Fruit fly (Drosophila melanogaster) whole organism, embryonic: ENCODE measurements around the gene CG43400.
A peak's percentile ranks its signal among the peaks of the same experiment; 100 is the strongest.

Experiments used
- Adf1 ChIP-seq: fragments of 200-800 bp; sonication (Bioruptor generic); IDR thresholded peaks from 2 replicates; pipeline ENCODE4 v1.3.6; 2022; ENCODE audit warnings: missing biosample characterization, missing genetic modification characterization
- Aef1 ChIP-seq: fragments of 200-800 bp; sonication (Bioruptor generic); IDR thresholded peaks from 3 replicates; pipeline ENCODE4 v1.3.6; 2022; ENCODE audit warnings: missing biosample characterization, missing genetic modification characterization
- Bteb2 ChIP-seq: fragments of 200-800 bp; sonication (Bioruptor generic); optimal IDR thresholded peaks from 2 replicates; lab custom pipeline; 2016; ENCODE audit warnings: missing biosample characterization, missing genetic modification characterization
- CG10979 ChIP-seq: fragments of 200-800 bp; sonication (Bioruptor generic); optimal IDR thresholded peaks from 2 replicates; lab custom pipeline; 2018; ENCODE audit warnings: missing biosample characterization, mild to moderate bottlenecking, missing genetic modification characterization, moderate library complexity
- CG11085 ChIP-seq: fragments of 200-800 bp; sonication (Bioruptor generic); IDR thresholded peaks from 2 replicates; pipeline ENCODE4 v1.3.6; 2022; ENCODE audit warnings: missing biosample characterization, missing genetic modification characterization
- CG12104 ChIP-seq: fragments of 200-800 bp; sonication (Bioruptor generic); optimal IDR thresholded peaks from 3 replicates; lab custom pipeline; 2016; ENCODE audit warnings: missing biosample characterization, missing genetic modification characterization
- CG14667 ChIP-seq: fragments of 200-800 bp; sonication (Bioruptor generic); IDR thresholded peaks from 2 replicates; pipeline ENCODE4 v1.3.6; 2022; ENCODE audit warnings: missing biosample characterization, missing genetic modification characterization
- CG15479 ChIP-seq: fragments of 200-800 bp; sonication (Bioruptor generic); optimal IDR thresholded peaks from 3 replicates; lab custom pipeline; 2019; ENCODE audit warnings: missing biosample characterization, mild to moderate bottlenecking, missing genetic modification characterization, moderate library complexity
- CG15601 ChIP-seq: fragments of 200-800 bp; sonication (Bioruptor generic); optimal IDR thresholded peaks from 3 replicates; lab custom pipeline; 2019; ENCODE audit warnings: missing biosample characterization, mild to moderate bottlenecking, missing genetic modification characterization, moderate library complexity
- CG16813 ChIP-seq: fragments of 200-800 bp; sonication (Bioruptor generic); IDR thresholded peaks from 3 replicates; pipeline ENCODE4 v1.3.6; 2022; ENCODE audit warnings: missing biosample characterization, missing genetic modification characterization; ENCODE audit not compliant: partially characterized antibody
- CG16863 ChIP-seq: fragments of 200-800 bp; sonication (Bioruptor generic); optimal IDR thresholded peaks from 3 replicates; lab custom pipeline; 2016; ENCODE audit warnings: missing biosample characterization, missing genetic modification characterization
- CG17612 ChIP-seq: fragments of 200-800 bp; sonication (Bioruptor generic); IDR thresholded peaks from 2 replicates; pipeline ENCODE4 v1.3.6; 2022; ENCODE audit warnings: missing biosample characterization, missing genetic modification characterization
- CG1832 ChIP-seq: fragments of 200-800 bp; sonication (Bioruptor generic); optimal IDR thresholded peaks from 2 replicates; lab custom pipeline; 2017; ENCODE audit warnings: missing biosample characterization, mild to moderate bottlenecking, missing genetic modification characterization, inconsistent platforms
- CG18476 ChIP-seq: fragments of 200-800 bp; sonication (Bioruptor generic); optimal IDR thresholded peaks from 2 replicates; lab custom pipeline; 2016; ENCODE audit warnings: missing biosample characterization, mild to moderate bottlenecking, missing genetic modification characterization
- CG3407 ChIP-seq: fragments of 200-800 bp; sonication (Bioruptor generic); optimal IDR thresholded peaks from 2 replicates; lab custom pipeline; 2018; ENCODE audit warnings: missing biosample characterization, mild to moderate bottlenecking, missing genetic modification characterization
- CG6813 ChIP-seq: fragments of 200-800 bp; sonication (Bioruptor generic); optimal IDR thresholded peaks from 2 replicates; lab custom pipeline; 2017; ENCODE audit warnings: missing biosample characterization, missing genetic modification characterization, mild to moderate bottlenecking, moderate library complexity, missing genetic modification reagents
- CG7745 ChIP-seq: fragments of 200-800 bp; sonication (Bioruptor generic); optimal IDR thresholded peaks from 2 replicates; lab custom pipeline; 2018; ENCODE audit warnings: missing biosample characterization, mild to moderate bottlenecking, missing genetic modification characterization, moderate library complexity
- CG7963 ChIP-seq: fragments of 200-800 bp; sonication (Bioruptor generic); IDR thresholded peaks from 3 replicates; pipeline ENCODE4 v1.3.6; 2022; ENCODE audit warnings: missing biosample characterization, missing genetic modification characterization; ENCODE audit not compliant: partially characterized antibody
- CG8290 ChIP-seq, 3 experiments: fragments of 200-800 bp; sonication (Bioruptor generic); optimal IDR thresholded peaks; 2 replicates each; lab custom pipeline; 2016 to 2019; ENCODE audit warnings: missing biosample characterization in 3 of 3, missing genetic modification characterization in 3 of 3, mild to moderate bottlenecking in 2 of 3, moderate library complexity in 1 of 3
- CTCF ChIP-seq: fragments of 200-800 bp; sonication (Bioruptor generic); optimal IDR thresholded peaks from 2 replicates; lab custom pipeline; 2017; ENCODE audit warnings: missing biosample characterization, mild to moderate bottlenecking, missing genetic modification characterization, moderate library complexity
- CoRest ChIP-seq: fragments of 200-800 bp; sonication (Bioruptor generic); optimal IDR thresholded peaks from 3 replicates; lab custom pipeline; 2018; ENCODE audit warnings: missing biosample characterization, mild to moderate bottlenecking, missing genetic modification characterization, moderate library complexity
- CrebB ChIP-seq: fragments of 200-800 bp; sonication (Bioruptor generic); optimal IDR thresholded peaks from 3 replicates; lab custom pipeline; 2018; ENCODE audit warnings: missing biosample characterization, mild to moderate bottlenecking, missing genetic modification characterization
- D19B ChIP-seq: fragments of 200-800 bp; sonication (Bioruptor generic); optimal IDR thresholded peaks from 2 replicates; lab custom pipeline; 2017; ENCODE audit warnings: missing biosample characterization, mild to moderate bottlenecking, missing genetic modification characterization
- Doc2 ChIP-seq: fragments of 200-800 bp; sonication (Bioruptor generic); IDR thresholded peaks from 2 replicates; pipeline ENCODE4 v1.3.6; 2022; ENCODE audit warnings: missing biosample characterization, missing genetic modification characterization
- Elba2 ChIP-seq: fragments of 200-800 bp; sonication (Bioruptor generic); optimal IDR thresholded peaks from 3 replicates; lab custom pipeline; 2016; ENCODE audit warnings: missing biosample characterization, missing genetic modification characterization
- Hmr ChIP-seq: fragments of 200-800 bp; sonication (Bioruptor generic); optimal IDR thresholded peaks from 3 replicates; lab custom pipeline; 2017; ENCODE audit warnings: mild to moderate bottlenecking, missing biosample characterization, missing genetic modification reagents, missing genetic modification characterization
- Mad ChIP-seq: fragments of 200-800 bp; sonication (Bioruptor generic); optimal IDR thresholded peaks from 2 replicates; lab custom pipeline; 2016; ENCODE audit warnings: missing biosample characterization, missing genetic modification characterization
- NC2α ChIP-seq: fragments of 200-800 bp; sonication (Bioruptor generic); optimal IDR thresholded peaks from 2 replicates; lab custom pipeline; 2016; ENCODE audit warnings: missing biosample characterization, missing genetic modification characterization
- Rx ChIP-seq: fragments of 200-800 bp; sonication (Bioruptor generic); IDR thresholded peaks from 2 replicates; pipeline ENCODE4 v1.3.6; 2022; ENCODE audit warnings: missing biosample characterization, missing genetic modification characterization
- cg ChIP-seq: fragments of 200-800 bp; sonication (Bioruptor generic); optimal IDR thresholded peaks from 3 replicates; lab custom pipeline; 2019; ENCODE audit warnings: missing biosample characterization, mild to moderate bottlenecking, missing genetic modification characterization, moderate library complexity
- corto ChIP-seq: fragments of 200-800 bp; sonication (Bioruptor generic); optimal IDR thresholded peaks from 2 replicates; lab custom pipeline; 2016; ENCODE audit warnings: missing biosample characterization, mild to moderate bottlenecking, missing genetic modification characterization, moderate library complexity
- dan ChIP-seq: fragments of 200-800 bp; sonication (Bioruptor generic); IDR thresholded peaks from 2 replicates; pipeline ENCODE4 v1.3.6; 2022; ENCODE audit warnings: missing biosample characterization, missing genetic modification characterization
- dimm ChIP-seq: fragments of 200-800 bp; sonication (Bioruptor generic); IDR thresholded peaks from 2 replicates; pipeline ENCODE4 v1.3.6; 2022; ENCODE audit warnings: missing biosample characterization, missing genetic modification characterization
- dpn ChIP-seq, 2 experiments: fragments of 200-800 bp; sonication (Bioruptor generic); optimal IDR thresholded peaks; 3 replicates each; lab custom pipeline; 2016; ENCODE audit warnings: missing biosample characterization in 2 of 2, missing genetic modification characterization in 2 of 2
- gcm2 ChIP-seq: fragments of 200-800 bp; sonication (Bioruptor generic); optimal IDR thresholded peaks from 2 replicates; lab custom pipeline; 2016; ENCODE audit warnings: missing biosample characterization, missing genetic modification characterization
- gro ChIP-seq: fragments of 200-800 bp; sonication (Bioruptor generic); optimal IDR thresholded peaks from 2 replicates; lab custom pipeline; 2016; ENCODE audit warnings: missing biosample characterization, missing genetic modification characterization
- gsb-n ChIP-seq: fragments of 200-800 bp; sonication (Bioruptor generic); optimal IDR thresholded peaks from 3 replicates; lab custom pipeline; 2018; ENCODE audit warnings: missing biosample characterization, mild to moderate bottlenecking, missing genetic modification characterization
- ham ChIP-seq: fragments of 200-800 bp; sonication (Bioruptor generic); IDR thresholded peaks from 2 replicates; pipeline ENCODE4 v1.3.6; 2022; ENCODE audit warnings: missing biosample characterization, missing genetic modification characterization
- kah ChIP-seq: fragments of 200-800 bp; sonication (Bioruptor generic); optimal IDR thresholded peaks from 2 replicates; lab custom pipeline; 2018; ENCODE audit warnings: missing biosample characterization, mild to moderate bottlenecking, missing genetic modification characterization
- lab ChIP-seq: fragments of 200-800 bp; sonication (Bioruptor generic); optimal IDR thresholded peaks from 3 replicates; lab custom pipeline; 2017; ENCODE audit warnings: missing biosample characterization, missing genetic modification characterization, mild to moderate bottlenecking, moderate library complexity, missing genetic modification reagents
- luna ChIP-seq: fragments of 200-800 bp; sonication (Bioruptor generic); optimal IDR thresholded peaks from 2 replicates; lab custom pipeline; 2016; ENCODE audit warnings: missing biosample characterization, missing genetic modification characterization
- maf-S ChIP-seq: fragments of 200-800 bp; sonication (Bioruptor generic); optimal IDR thresholded peaks from 2 replicates; lab custom pipeline; 2016; ENCODE audit warnings: missing biosample characterization, missing genetic modification characterization
- mirr ChIP-seq: fragments of 200-800 bp; sonication (Bioruptor generic); optimal IDR thresholded peaks from 3 replicates; lab custom pipeline; 2018; ENCODE audit warnings: missing biosample characterization, mild to moderate bottlenecking, missing genetic modification characterization
- pfk ChIP-seq: fragments of 200-800 bp; sonication (Bioruptor generic); optimal IDR thresholded peaks from 2 replicates; lab custom pipeline; 2018; ENCODE audit warnings: missing biosample characterization, mild to moderate bottlenecking, missing genetic modification characterization, moderate library complexity
- pita ChIP-seq: fragments of 200-800 bp; sonication (Bioruptor generic); optimal IDR thresholded peaks from 2 replicates; lab custom pipeline; 2017; ENCODE audit warnings: missing biosample characterization, mild to moderate bottlenecking, missing genetic modification characterization
- pnt ChIP-seq: fragments of 200-800 bp; sonication (Bioruptor generic); optimal IDR thresholded peaks from 3 replicates; lab custom pipeline; 2016; ENCODE audit warnings: missing biosample characterization, missing genetic modification characterization
- seq ChIP-seq: fragments of 200-800 bp; sonication (Bioruptor generic); IDR thresholded peaks from 2 replicates; pipeline ENCODE4 v1.3.6; 2022; ENCODE audit warnings: missing biosample characterization, missing genetic modification characterization
- tna ChIP-seq: fragments of 200-800 bp; sonication (Bioruptor generic); IDR thresholded peaks from 2 replicates; pipeline ENCODE4 v1.3.6; 2022; ENCODE audit warnings: missing biosample characterization, missing genetic modification characterization; ENCODE audit not compliant: partially characterized antibody
- usp ChIP-seq: fragments of >200 bp; optimal IDR thresholded peaks from 2 replicates; lab custom pipeline; 2017; ENCODE audit warnings: missing biosample characterization, missing genetic modification characterization

CG43400 gene

dm6 chr2L:8451497-8451896 is 39.0 kb upstream of the CG43400 start (continued):
- TF ChIP-seq mirr (GFP tag; lab: Kevin White, UChicago) (peak; percentile 93), maf-S (GFP tag; lab: Kevin White, UChicago) (no peak)
- TF ChIP-seq, all 482 proteins: peak for 14

- no peak for TF ChIP-seq dan
- no peak for TF ChIP-seq pfk (GFP tag; lab: Kevin White, UChicago)
- peak; percentile 15 for TF ChIP-seq CG3407 (GFP tag; lab: Kevin White, UChicago)
- TF ChIP-seq Mad (GFP tag; lab: Kevin White, UChicago), result no peak
- TF ChIP-seq kah, result no peak
- TF ChIP-seq CTCF (GFP tag; lab: Kevin White, UChicago), result no peak
- no peak for TF ChIP-seq CG8290 (GFP tag; optimal IDR thresholded peaks at IDR 0.05; lab: Kevin White, UChicago)
- peak in 1 of 2 experiments; percentile 6 for TF ChIP-seq CG8290 (tag; optimal IDR thresholded peaks at IDR 0.05; lab: Kevin White, UChicago)
- TF ChIP-seq CG18476 (GFP tag; lab: Kevin White, UChicago), result no peak
- no peak for TF ChIP-seq gro
- TF ChIP-seq CG12104, result no peak
- peak; percentile 11 for TF ChIP-seq D19B (GFP tag; lab: Kevin White, UChicago)
- no peak for TF ChIP-seq Rx
- no peak for TF ChIP-seq ham (GFP tag; lab: Robert Waterston, UW)
- no peak for TF ChIP-seq CG7963 (GFP tag; lab: Robert Waterston, UW)
- no peak for TF ChIP-seq CG14667 (GFP tag; lab: Robert Waterston, UW)
- no peak for TF ChIP-seq CG1832 (GFP tag; lab: Kevin White, UChicago)
- no peak for TF ChIP-seq luna
- peak; percentile 24 for TF ChIP-seq CoRest
- TF ChIP-seq Adf1 (GFP tag; lab: Robert Waterston, UW), result peak; percentile 38; the same call in 1 of the 2 replicates
- TF ChIP-seq corto (GFP tag; lab: Kevin White, UChicago), result no peak
- peak; percentile 14 to 25 for TF ChIP-seq dpn (GFP tag; optimal IDR thresholded peaks at IDR 0.05; lab: Kevin White, UChicago)
- TF ChIP-seq lab, result peak; percentile 71
- TF ChIP-seq CG10979 (tag; lab: Kevin White, UChicago), result peak; percentile 29
- no peak for TF ChIP-seq gcm2 (GFP tag; lab: Kevin White, UChicago)
- TF ChIP-seq Doc2 (GFP tag; lab: Robert Waterston, UW), result no peak
- peak; percentile 24 for TF ChIP-seq Bteb2 (GFP tag; lab: Kevin White, UChicago)
- TF ChIP-seq NC2α (GFP tag; lab: Kevin White, UChicago), result no peak
- TF ChIP-seq CG17612 (GFP tag; lab: Robert Waterston, UW), result no peak
- no peak for TF ChIP-seq CG15479 (GFP tag; lab: Kevin White, UChicago)
- TF ChIP-seq cg (GFP tag; lab: Kevin White, UChicago), result no peak
- TF ChIP-seq tna (GFP tag; lab: Robert Waterston, UW), result no peak
- TF ChIP-seq CG11085 (GFP tag; lab: Robert Waterston, UW), result no peak
- TF ChIP-seq Aef1 (GFP tag; lab: Robert Waterston, UW), result no peak
- no peak for TF ChIP-seq CG15601 (tag; lab: Kevin White, UChicago)
- no peak for TF ChIP-seq usp (GFP tag; lab: Kevin White, UChicago)
- peak; percentile 1 for TF ChIP-seq CG6813 (GFP tag; lab: Kevin White, UChicago)
- TF ChIP-seq Hmr (GFP tag; lab: Kevin White, UChicago), result peak; percentile 49
- no peak for TF ChIP-seq CG7745 (tag; lab: Kevin White, UChicago)
- no peak for TF ChIP-seq pnt (GFP tag; lab: Kevin White, UChicago)
- no peak for TF ChIP-seq CrebB (tag; lab: Kevin White, UChicago)
- no peak for TF ChIP-seq Elba2 (GFP tag; lab: Kevin White, UChicago)
- no peak for TF ChIP-seq CG16813 (GFP tag; lab: Robert Waterston, UW)
- TF ChIP-seq CG16863, result no peak
- no peak for TF ChIP-seq gsb-n
- no peak for TF ChIP-seq pita (GFP tag; lab: Kevin White, UChicago)
- TF ChIP-seq dimm, result no peak
- no peak for TF ChIP-seq seq
Measured at dm6 chr2L:8461782-8462453, 28.6 kb upstream of the CG43400 start.
